Worm (Caenorhabditis elegans): ENCODE data around the gene F14H8.8.

ce11 chrV:15015799-15016198 is 13.5 kb upstream of the F14H8.8 start:
- TF ChIP-seq Y53G8AR.9 (GFP tag; conservative IDR thresholded peaks at IDR 0.05): no peak
- TF ChIP-seq F49E8.2 (tag; optimal IDR thresholded peaks at IDR 0.05; ENCODE audit: insufficient read depth): no peak
- TF ChIP-seq F37B4.10 (GFP tag; IDR thresholded peaks at IDR 0.05): no peak
- no peak for TF ChIP-seq F10E7.11 (tag; optimal IDR thresholded peaks at IDR 0.05)
- TF ChIP-seq T07F8.4 (tag; optimal IDR thresholded peaks at IDR 0.05): no peak
